Worm (Caenorhabditis elegans): Measurements from ENCODE around the gene M05D6.8.

M05D6.8 gene

ce11 chrII:8481731-8482253, 10.8 kb upstream of the M05D6.8 start, which contains the start of gene M05D6.5:
TSS of gene M05D6.5 (minus strand) at chrII:8482203.
- peak; percentile 52 for TF ChIP-seq ztf-4 (tag; optimal IDR thresholded peaks at IDR 0.05)
- no peak for TF ChIP-seq isw-1 (GFP tag; IDR thresholded peaks at IDR 0.05)
- no peak for TF ChIP-seq lin-15B (tag; optimal IDR thresholded peaks at IDR 0.05)
- TF ChIP-seq mdl-1 (tag; optimal IDR thresholded peaks at IDR 0.05) = no peak
- TF ChIP-seq aly-2 (tag; optimal IDR thresholded peaks at IDR 0.05) = no peak
- TF ChIP-seq sptf-1 (tag; optimal IDR thresholded peaks at IDR 0.05) = no peak
- no peak for TF ChIP-seq unc-86 (tag; optimal IDR thresholded peaks at IDR 0.05)
- TF ChIP-seq grh-1 (GFP tag; IDR thresholded peaks at IDR 0.05) = no peak

ce11 chrII:8481033-8481708, 10.1 kb upstream of the M05D6.8 start:
- peak; percentile 44 for TF ChIP-seq mep-1 (tag; optimal IDR thresholded peaks at IDR 0.05)
- TF ChIP-seq mab-9 (GFP tag; IDR thresholded peaks at IDR 0.05) = no peak
- no peak for TF ChIP-seq nhr-90 (tag; optimal IDR thresholded peaks at IDR 0.05; ENCODE audit: poor library complexity)
- no peak for TF ChIP-seq grh-1 (GFP tag; IDR thresholded peaks at IDR 0.05)
- TF ChIP-seq ceh-8 (GFP tag; optimal IDR thresholded peaks at IDR 0.05) = no peak
- TF ChIP-seq nhr-71 (tag; optimal IDR thresholded peaks at IDR 0.05) = peak; percentile 76
- no peak for TF ChIP-seq sptf-1 (tag; optimal IDR thresholded peaks at IDR 0.05)
- no peak for TF ChIP-seq pqm-1 (tag; optimal IDR thresholded peaks at IDR 0.05)
- TF ChIP-seq mdl-1 (tag; optimal IDR thresholded peaks at IDR 0.05) = no peak
- no peak for TF ChIP-seq nhr-11 (tag; optimal IDR thresholded peaks at IDR 0.05)
- no peak for TF ChIP-seq jun-1 (tag; optimal IDR thresholded peaks at IDR 0.05)
- peak; percentile 9 for TF ChIP-seq skn-1 (tag; optimal IDR thresholded peaks at IDR 0.05)
- no peak for TF ChIP-seq ceh-82 (tag; optimal IDR thresholded peaks at IDR 0.05)
- no peak for TF ChIP-seq fos-1 (tag; optimal IDR thresholded peaks at IDR 0.05)
- TF ChIP-seq ceh-63 (GFP tag; optimal IDR thresholded peaks at IDR 0.05) = no peak
- TF ChIP-seq efl-1 (optimal IDR thresholded peaks at IDR 0.05) = no peak
- TF ChIP-seq efl-1 (GFP tag; optimal IDR thresholded peaks at IDR 0.05 in 1 of 2) = peak in 1 of 2 experiments; percentile 83
- TF ChIP-seq zip-4 (GFP tag; optimal IDR thresholded peaks at IDR 0.05) = no peak
- peak; percentile 34 for TF ChIP-seq snu-23 (GFP tag; optimal IDR thresholded peaks at IDR 0.05)
- TF ChIP-seq elt-3 (tag; optimal IDR thresholded peaks at IDR 0.05) = peak in 1 of 6 experiments; percentile 41
- no peak for TF ChIP-seq F16B12.6 (tag; optimal IDR thresholded peaks at IDR 0.05)
- TF ChIP-seq swsn-7 (tag; optimal IDR thresholded peaks at IDR 0.05) = no peak
- peak; percentile 2 for TF ChIP-seq C16A3.4 (tag; optimal IDR thresholded peaks at IDR 0.05)
- no peak for TF ChIP-seq ama-1 (optimal IDR thresholded peaks at IDR 0.05)
- no peak for TF ChIP-seq tbx-2 (tag; optimal IDR thresholded peaks at IDR 0.05)
- TF ChIP-seq elt-2 (tag; optimal IDR thresholded peaks at IDR 0.05) = no peak
- TF ChIP-seq Y116A8C.19 (tag; optimal IDR thresholded peaks at IDR 0.05; ENCODE audit: borderline replicate concordance) = no peak
- TF ChIP-seq rnt-1 (tag; optimal IDR thresholded peaks at IDR 0.05) = peak; percentile 41
- no peak for TF ChIP-seq lin-15B (tag; optimal IDR thresholded peaks at IDR 0.05)
- no peak for TF ChIP-seq ztf-11 (tag; optimal IDR thresholded peaks at IDR 0.05)
- TF ChIP-seq vab-15 (tag; optimal IDR thresholded peaks at IDR 0.05) = no peak
- no peak for TF ChIP-seq nhr-77 (tag; optimal IDR thresholded peaks at IDR 0.05)
- no peak for TF ChIP-seq egl-27 (tag; optimal IDR thresholded peaks at IDR 0.05)
- TF ChIP-seq C04F5.9 (tag; optimal IDR thresholded peaks at IDR 0.05) = no peak
- no peak for TF ChIP-seq egl-13 (tag; optimal IDR thresholded peaks at IDR 0.05)
- no peak for TF ChIP-seq pax-3 (tag; optimal IDR thresholded peaks at IDR 0.05)
- no peak for TF ChIP-seq tlp-1 (tag; optimal IDR thresholded peaks at IDR 0.05)
- no peak for TF ChIP-seq nhr-237 (tag; optimal IDR thresholded peaks at IDR 0.05)
- no peak for TF ChIP-seq nhr-84 (tag; optimal IDR thresholded peaks at IDR 0.05)
- peak; percentile 13 for TF ChIP-seq dsc-1 (tag; optimal IDR thresholded peaks at IDR 0.05)
- no peak for TF ChIP-seq ceh-90 (tag; optimal IDR thresholded peaks at IDR 0.05)
- TF ChIP-seq unc-30 (tag; optimal IDR thresholded peaks at IDR 0.05) = no peak
- TF ChIP-seq sox-4 (tag; optimal IDR thresholded peaks at IDR 0.05) = no peak
- TF ChIP-seq nhr-47 (tag; optimal IDR thresholded peaks at IDR 0.05) = no peak
- no peak for TF ChIP-seq xbp-1 (tag; optimal IDR thresholded peaks at IDR 0.05)
- no peak for TF ChIP-seq C34B4.2 (tag; optimal IDR thresholded peaks at IDR 0.05)
- no peak for TF ChIP-seq aha-1 (tag; optimal IDR thresholded peaks at IDR 0.05)
